Worm (Caenorhabditis elegans): ENCODE measurements around the gene srw-117.

DNA sequence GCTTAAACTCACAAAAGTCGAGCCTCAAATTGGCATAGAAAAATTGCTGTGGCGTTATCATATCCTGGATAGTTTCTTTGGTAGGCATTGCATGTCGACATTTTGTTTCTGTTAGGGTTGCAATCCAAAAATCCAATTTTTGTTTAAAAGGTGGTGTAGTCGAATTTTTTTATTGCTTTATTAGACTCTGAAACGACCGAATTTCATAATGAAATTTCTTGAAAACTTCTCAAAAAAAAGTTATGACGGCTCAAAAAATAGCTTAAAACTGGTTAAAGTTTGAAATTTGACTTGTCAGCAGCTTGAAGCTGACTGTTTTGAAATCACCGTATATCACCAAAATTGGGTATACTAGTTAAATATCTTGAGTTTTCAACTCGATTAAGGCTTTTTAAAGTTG, 41.8 kb downstream of the srw-117 start, which contains the start of gene srw-143:
- TF ChIP-seq unc-39 (tag; optimal IDR thresholded peaks at IDR 0.05) (no peak), nhr-6 (tag; optimal IDR thresholded peaks at IDR 0.05) (no peak), aly-2 (tag; optimal IDR thresholded peaks at IDR 0.05) (no peak), mdl-1 (tag; optimal IDR thresholded peaks at IDR 0.05) (no peak), lin-13 (GFP tag; optimal IDR thresholded peaks at IDR 0.05) (no peak), nhr-48 (tag; optimal IDR thresholded peaks at IDR 0.05) (no peak), nhr-77 (tag; optimal IDR thresholded peaks at IDR 0.05) (no peak)

Data from whole organism, L4 larva.